Worm (Caenorhabditis elegans) whole organism, L4/young adult: ENCODE data around the gene ZC412.3.

ENCODE experiments used
- W03F9.2 ChIP-seq: fragments of 150-350 bp; optimal IDR thresholded peaks from 2 replicates; lab custom pipeline; 2014; ENCODE audit warnings: missing biosample characterization, missing genetic modification characterization
- dao-5 ChIP-seq: sonication (generic microtip); optimal IDR thresholded peaks from 2 replicates; lab custom pipeline; 2016; ENCODE audit warnings: missing genotype, missing genetic modification characterization, moderate library complexity, missing compliant biosample characterization
- him-1 ChIP-seq: sonication (generic microtip); optimal IDR thresholded peaks from 2 replicates; lab custom pipeline; 2016; ENCODE audit warnings: missing genotype, missing genetic modification reagents, missing genetic modification characterization, missing compliant biosample characterization

ce11 chrV:14847291-14847915 lies 23.9 kb downstream of the ZC412.3 start, which contains the start of gene ret-1:
- TF ChIP-seq dao-5 (tag; lab: Kevin White, UChicago) (no peak), W03F9.2 (tag; lab: Kevin White, UChicago) (no peak), him-1 (tag; lab: Kevin White, UChicago) (no peak)
